Worm (Caenorhabditis elegans) whole organism, L4/young adult: ENCODE measurements around the gene C27D8.3.

Experiments used
- W03F9.2 ChIP-seq: fragments of 150-350 bp; optimal IDR thresholded peaks from 2 replicates; lab custom pipeline; 2014; ENCODE audit warnings: missing biosample characterization, missing genetic modification characterization
- dao-5 ChIP-seq: sonication (generic microtip); optimal IDR thresholded peaks from 2 replicates; lab custom pipeline; 2016; ENCODE audit warnings: missing genotype, missing genetic modification characterization, moderate library complexity, missing compliant biosample characterization
- him-1 ChIP-seq: sonication (generic microtip); optimal IDR thresholded peaks from 2 replicates; lab custom pipeline; 2016; ENCODE audit warnings: missing genotype, missing genetic modification reagents, missing genetic modification characterization, missing compliant biosample characterization

DNA sequence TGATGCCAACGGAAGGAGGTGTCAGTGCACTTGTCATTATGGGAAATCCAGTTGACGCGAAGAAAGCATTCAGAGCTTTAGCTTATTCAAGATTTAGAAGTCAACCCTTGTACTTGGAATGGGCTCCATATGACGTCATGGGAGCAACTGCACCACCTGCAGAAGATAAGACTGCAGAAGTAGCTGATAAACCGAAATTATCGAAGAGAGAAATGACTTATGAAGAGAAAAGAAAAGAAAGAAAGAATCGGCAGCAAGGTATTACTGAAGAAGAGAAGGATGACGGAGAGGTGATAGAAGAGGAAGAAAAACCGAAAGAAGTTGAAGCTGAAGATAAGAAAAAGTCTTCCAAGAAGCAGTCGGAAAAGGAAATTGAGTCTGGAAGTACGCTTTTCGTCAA lies 16.6 kb upstream of the C27D8.3 start:
- TF ChIP-seq dao-5 (tag; lab: Kevin White, UChicago), result no peak
- no peak for TF ChIP-seq him-1 (tag; lab: Kevin White, UChicago)
- no peak for TF ChIP-seq W03F9.2 (tag; lab: Kevin White, UChicago)
